Worm (Caenorhabditis elegans) whole organism, L3 larva: Measurements from ENCODE around the gene unc-5.

ENCODE experiments used
- ZK546.5 ChIP-seq: sonication (generic microtip); optimal IDR thresholded peaks from 2 replicates; lab custom pipeline; 2017; ENCODE audit warnings: missing biosample characterization, missing genetic modification characterization
- ceh-16 ChIP-seq: sonication (generic microtip); optimal IDR thresholded peaks from 2 replicates; lab custom pipeline; 2017; ENCODE audit warnings: missing biosample characterization, missing genetic modification characterization
- ceh-9 ChIP-seq: sonication (generic microtip); optimal IDR thresholded peaks from 2 replicates; lab custom pipeline; 2018; ENCODE audit warnings: missing biosample characterization, missing genetic modification characterization
- egl-27 ChIP-seq: sonication (generic microtip); optimal IDR thresholded peaks from 4 replicates; lab custom pipeline; 2017; ENCODE audit warnings: missing biosample characterization, missing genetic modification reagents, missing genetic modification characterization
- jun-1 ChIP-seq: fragments of 150-350 bp; optimal IDR thresholded peaks from 2 replicates; lab custom pipeline; 2014; ENCODE audit warnings: missing biosample characterization, missing genetic modification reagents, missing genetic modification characterization
- nfya-1 ChIP-seq: sonication (generic microtip); optimal IDR thresholded peaks from 2 replicates; lab custom pipeline; 2017; ENCODE audit warnings: missing genetic modification characterization, mild to moderate bottlenecking, missing compliant biosample characterization, antibody characterized with exemption, moderate library complexity; ENCODE audit not compliant: insufficient read depth
- pha-4 ChIP-seq: fragments of 150-350 bp; optimal IDR thresholded peaks from 2 replicates; lab custom pipeline; 2014; ENCODE audit warnings: missing biosample characterization, missing genetic modification reagents, missing genetic modification characterization
- pqm-1 ChIP-seq: fragments of 150-350 bp; optimal IDR thresholded peaks from 2 replicates; lab custom pipeline; 2017; ENCODE audit warnings: missing biosample characterization, missing genetic modification characterization, inconsistent platforms
- skn-1 ChIP-seq: fragments of 150-350 bp; optimal IDR thresholded peaks from 2 replicates; lab custom pipeline; 2014; ENCODE audit warnings: missing biosample characterization, missing genetic modification characterization
- unc-39 ChIP-seq: sonication (generic microtip); optimal IDR thresholded peaks from 4 replicates; lab custom pipeline; 2017; ENCODE audit warnings: missing biosample characterization, missing genetic modification characterization
- unc-62 ChIP-seq: fragments of 150-350 bp; sonication (generic microtip); optimal IDR thresholded peaks from 4 replicates; lab custom pipeline; 2014; ENCODE audit warnings: missing biosample characterization, missing genetic modification reagents, missing genetic modification characterization

DNA sequence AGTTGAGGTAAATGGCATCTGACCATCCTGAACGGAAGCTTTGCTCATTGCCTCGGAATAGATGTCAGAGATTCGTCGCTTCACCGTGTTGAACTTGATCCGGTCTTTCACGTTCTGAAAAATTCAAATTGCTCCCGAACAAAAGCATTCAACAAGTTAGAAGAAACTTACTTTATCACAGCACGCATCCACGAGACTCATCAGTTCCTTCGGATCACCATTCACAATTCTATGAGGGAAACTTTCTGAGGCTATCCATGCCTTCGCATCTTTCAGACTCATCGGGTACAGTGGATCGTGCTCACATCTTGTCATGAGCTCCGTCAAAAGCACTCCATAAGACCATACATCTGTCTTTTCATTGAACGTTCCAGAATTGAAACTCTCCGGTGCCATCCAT is 65.3 kb downstream of the unc-5 start:
- TF ChIP-seq skn-1 (tag; lab: Kevin White, UChicago) (no peak), ceh-16 (tag; lab: Kevin White, UChicago) (no peak), unc-62 (GFP tag; lab: Kevin White, UChicago) (no peak), ceh-9 (tag; lab: Kevin White, UChicago) (no peak), ZK546.5 (no peak), unc-39 (tag; lab: Kevin White, UChicago) (no peak), pha-4 (tag; lab: Kevin White, UChicago) (no peak), pqm-1 (tag; lab: Kevin White, UChicago) (no peak), nfya-1 (tag; lab: Kevin White, UChicago) (no peak), egl-27 (tag; lab: Kevin White, UChicago) (no peak), jun-1 (tag; lab: Kevin White, UChicago) (no peak)
